Worm (Caenorhabditis elegans) whole organism, L1 larva: ENCODE results near the gene C17B7.8.

ENCODE experiments used
- ceh-63 ChIP-seq: fragments of 200-800 bp; sonication (Bioruptor generic); optimal IDR thresholded peaks from 2 replicates; lab custom pipeline; 2018; ENCODE audit warnings: mild to moderate bottlenecking, missing genetic modification characterization, missing compliant biosample characterization
- egl-27 ChIP-seq, 2 experiments: fragments of 150-350 bp in 1 of 2; sonication (generic microtip); optimal IDR thresholded peaks; 3 replicates each; lab custom pipeline; 2017 to 2018; ENCODE audit warnings: missing biosample characterization in 2 of 2, missing genetic modification characterization in 2 of 2, missing genetic modification reagents in 2 of 2
- nhr-76 ChIP-seq: sonication (generic microtip); optimal IDR thresholded peaks from 2 replicates; lab custom pipeline; 2017; ENCODE audit warnings: missing biosample characterization, missing genetic modification characterization
- skn-1 ChIP-seq: fragments of 150-350 bp; optimal IDR thresholded peaks from 2 replicates; lab custom pipeline; 2014; ENCODE audit warnings: missing biosample characterization, missing genetic modification characterization
- sox-4 ChIP-seq: sonication (generic microtip); optimal IDR thresholded peaks from 2 replicates; lab custom pipeline; 2016; ENCODE audit warnings: missing genetic modification characterization, missing compliant biosample characterization
- tbx-2 ChIP-seq: sonication (generic microtip); optimal IDR thresholded peaks from 2 replicates; lab custom pipeline; 2016; ENCODE audit warnings: missing genetic modification characterization, missing compliant biosample characterization
- unc-30 ChIP-seq: sonication (generic microtip); optimal IDR thresholded peaks from 2 replicates; lab custom pipeline; 2017; ENCODE audit warnings: missing biosample characterization, missing genetic modification characterization
- unc-62 ChIP-seq: fragments of 150-350 bp; optimal IDR thresholded peaks from 2 replicates; lab custom pipeline; 2014; ENCODE audit warnings: missing biosample characterization, missing genetic modification reagents, missing genetic modification characterization

DNA sequence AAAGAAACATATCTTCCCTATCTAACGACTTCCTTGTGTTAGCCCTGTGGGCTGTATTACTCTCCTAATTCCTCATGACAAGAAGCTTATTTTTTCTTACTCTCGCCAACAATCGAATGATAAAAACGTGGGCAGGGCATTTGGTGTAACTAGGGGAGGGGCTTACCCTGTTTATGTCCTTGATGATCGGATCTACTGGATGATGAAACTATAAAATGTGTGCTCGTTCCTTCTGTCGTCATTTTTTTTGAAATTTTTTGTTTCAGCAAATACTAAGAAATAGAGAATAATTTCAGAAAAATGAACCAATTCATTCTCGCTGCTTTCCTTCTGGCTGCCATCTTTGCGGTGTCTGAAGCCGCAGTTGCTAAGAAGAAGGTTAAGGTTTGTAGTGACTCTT lies 18.4 kb upstream of the C17B7.8 start, which contains the start of gene C17B7.3:
- no peak for TF ChIP-seq nhr-76 (tag; lab: Kevin White, UChicago)
- no peak for TF ChIP-seq sox-4 (tag; lab: Kevin White, UChicago)
- no peak for TF ChIP-seq ceh-63 (GFP tag; lab: Kevin White, UChicago)
- no peak for TF ChIP-seq tbx-2 (tag; lab: Kevin White, UChicago)
- no peak for TF ChIP-seq unc-30 (tag; lab: Kevin White, UChicago)
- no peak for TF ChIP-seq unc-62 (GFP tag; lab: Kevin White, UChicago)
- TF ChIP-seq egl-27 (tag; optimal IDR thresholded peaks at IDR 0.05; lab: Kevin White, UChicago) = no peak
- TF ChIP-seq skn-1 = no peak
